Worm (Caenorhabditis elegans): ENCODE measurements around the gene fbxa-115.

DNA sequence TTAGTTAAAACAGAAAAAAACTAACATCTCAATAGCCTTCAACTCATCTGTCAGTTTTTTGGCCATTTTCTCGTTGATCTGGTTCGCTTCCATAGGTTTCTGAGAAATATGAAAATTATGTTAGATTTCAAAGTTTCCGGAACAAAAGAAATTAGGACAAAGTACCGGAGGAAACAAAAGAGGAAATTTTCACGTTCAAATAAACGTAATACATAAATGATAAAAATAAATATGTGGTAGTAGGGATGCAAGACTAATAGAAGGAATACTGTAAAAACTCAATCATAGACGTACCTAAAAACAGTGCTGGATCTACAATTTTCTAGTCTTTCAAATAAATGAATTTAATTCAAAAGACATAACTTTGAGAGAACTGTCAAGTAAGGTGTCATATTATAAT is 3.2 kb downstream of the fbxa-115 start, which contains the start of gene fbxa-116:
- no peak for TF ChIP-seq unc-130 (tag; optimal IDR thresholded peaks at IDR 0.05)
- TF ChIP-seq alr-1 (tag; optimal IDR thresholded peaks at IDR 0.05; ENCODE audit: borderline replicate concordance) = no peak
- no peak for TF ChIP-seq sox-4 (tag; optimal IDR thresholded peaks at IDR 0.05)
- no peak for TF ChIP-seq ama-1 (optimal IDR thresholded peaks at IDR 0.05)
- no peak for TF ChIP-seq nhr-77 (tag; optimal IDR thresholded peaks at IDR 0.05)
- no peak for TF ChIP-seq snpc-4 (tag; optimal IDR thresholded peaks at IDR 0.05)
- no peak for TF ChIP-seq lin-39 (tag; optimal IDR thresholded peaks at IDR 0.05)
- no peak for TF ChIP-seq unc-98 (GFP tag; IDR thresholded peaks at IDR 0.05)
- TF ChIP-seq unc-62 (GFP tag; optimal IDR thresholded peaks at IDR 0.05) = no peak
- no peak for TF ChIP-seq dpl-1 (GFP tag; optimal IDR thresholded peaks at IDR 0.05)
- no peak for TF ChIP-seq unc-86 (tag; optimal IDR thresholded peaks at IDR 0.05)
- TF ChIP-seq nhr-11 (tag; optimal IDR thresholded peaks at IDR 0.05) = no peak
- TF ChIP-seq ztf-4 (tag; optimal IDR thresholded peaks at IDR 0.05) = no peak
- TF ChIP-seq zag-1 (tag; optimal IDR thresholded peaks at IDR 0.05) = no peak

All from whole organism, L1 larva.